Worm (Caenorhabditis elegans) whole organism, L1 larva: ENCODE measurements around the gene F55F10.1.

ENCODE experiments used
- C16A3.4 ChIP-seq: fragments of 150-350 bp; optimal IDR thresholded peaks from 2 replicates; lab custom pipeline; 2014; ENCODE audit warnings: missing biosample characterization, missing genetic modification characterization
- aha-1 ChIP-seq: fragments of 150-350 bp; optimal IDR thresholded peaks from 2 replicates; lab custom pipeline; 2014; ENCODE audit warnings: missing biosample characterization, missing genetic modification characterization
- alr-1 ChIP-seq: fragments of 200-800 bp; sonication (Bioruptor generic); optimal IDR thresholded peaks from 2 replicates; lab custom pipeline; 2018; ENCODE audit warnings: borderline replicate concordance, mild to moderate bottlenecking, missing genetic modification characterization, missing compliant biosample characterization
- aly-2 ChIP-seq: fragments of 150-350 bp; optimal IDR thresholded peaks from 2 replicates; lab custom pipeline; 2014; ENCODE audit warnings: missing biosample characterization, missing genetic modification characterization
- ama-1 ChIP-seq: fragments of 150-350 bp; optimal IDR thresholded peaks from 2 replicates; lab custom pipeline; 2014
- ceh-88 ChIP-seq: fragments of 200-800 bp; sonication (Bioruptor generic); IDR thresholded peaks from 2 replicates; pipeline ENCODE4 v1.3.6; 2022; ENCODE audit warnings: missing genetic modification characterization, missing compliant biosample characterization
- jun-1 ChIP-seq: fragments of 150-350 bp; optimal IDR thresholded peaks from 2 replicates; lab custom pipeline; 2014; ENCODE audit warnings: missing biosample characterization, missing genetic modification reagents, missing genetic modification characterization
- lin-15B ChIP-seq: fragments of 150-350 bp; sonication (generic microtip); optimal IDR thresholded peaks from 3 replicates; lab custom pipeline; 2014; ENCODE audit warnings: missing biosample characterization, missing genetic modification characterization
- pag-3 ChIP-seq: sonication (generic microtip); optimal IDR thresholded peaks from 2 replicates; lab custom pipeline; 2017; ENCODE audit warnings: missing genetic modification characterization, mild to moderate bottlenecking, missing compliant biosample characterization, antibody characterized with exemption, borderline replicate concordance; ENCODE audit not compliant: insufficient read depth
- skn-1 ChIP-seq: fragments of 150-350 bp; optimal IDR thresholded peaks from 2 replicates; lab custom pipeline; 2014; ENCODE audit warnings: missing biosample characterization, missing genetic modification characterization
- unc-86 ChIP-seq: sonication (generic microtip); optimal IDR thresholded peaks from 2 replicates; lab custom pipeline; 2016; ENCODE audit warnings: missing genetic modification characterization, missing compliant biosample characterization
- zag-1 ChIP-seq: fragments of 150-350 bp; optimal IDR thresholded peaks from 2 replicates; lab custom pipeline; 2014; ENCODE audit warnings: missing biosample characterization, missing genetic modification characterization

ce11 chrIV:4317638-4318037 lies 43.0 kb upstream of the F55F10.1 start:
- TF ChIP-seq ama-1 (lab: Kevin White, UChicago) (no peak), jun-1 (tag; lab: Kevin White, UChicago) (no peak), aha-1 (no peak), ceh-88 (GFP tag; lab: Robert Waterston, UW) (no peak), skn-1 (tag; lab: Kevin White, UChicago) (no peak), unc-86 (tag; lab: Kevin White, UChicago) (no peak), aly-2 (tag; lab: Kevin White, UChicago) (no peak), alr-1 (tag; lab: Kevin White, UChicago) (no peak), lin-15B (tag; lab: Kevin White, UChicago) (no peak), zag-1 (tag; lab: Kevin White, UChicago) (no peak), pag-3 (tag; lab: Kevin White, UChicago) (no peak), C16A3.4 (no peak)
